Worm (Caenorhabditis elegans) whole organism, L3 larva: ENCODE data around the gene ogt-1.

Source experiments
- R02D3.7 ChIP-seq: fragments of 150-350 bp; optimal IDR thresholded peaks from 2 replicates; lab custom pipeline; 2014; ENCODE audit warnings: missing biosample characterization, missing genetic modification characterization
- aly-2 ChIP-seq: fragments of 150-350 bp; optimal IDR thresholded peaks from 2 replicates; lab custom pipeline; 2014; ENCODE audit warnings: missing biosample characterization, missing genetic modification characterization
- ama-1 ChIP-seq: fragments of 150-350 bp; optimal IDR thresholded peaks from 2 replicates; lab custom pipeline; 2018
- ceh-16 ChIP-seq: sonication (generic microtip); optimal IDR thresholded peaks from 2 replicates; lab custom pipeline; 2017; ENCODE audit warnings: missing biosample characterization, missing genetic modification characterization
- ceh-28 ChIP-seq: fragments of 150-350 bp; optimal IDR thresholded peaks from 2 replicates; lab custom pipeline; 2014; ENCODE audit warnings: missing biosample characterization, missing genetic modification reagents, missing genetic modification characterization
- ceh-82 ChIP-seq: fragments of 150-350 bp; optimal IDR thresholded peaks from 2 replicates; lab custom pipeline; 2014; ENCODE audit warnings: missing biosample characterization, missing genetic modification characterization
- ceh-9 ChIP-seq: sonication (generic microtip); optimal IDR thresholded peaks from 2 replicates; lab custom pipeline; 2018; ENCODE audit warnings: missing biosample characterization, missing genetic modification characterization
- daf-12 ChIP-seq: fragments of 150-350 bp; optimal IDR thresholded peaks from 2 replicates; lab custom pipeline; 2014; ENCODE audit warnings: missing biosample characterization, missing genetic modification reagents, missing genetic modification characterization
- egl-27 ChIP-seq: sonication (generic microtip); optimal IDR thresholded peaks from 4 replicates; lab custom pipeline; 2017; ENCODE audit warnings: missing biosample characterization, missing genetic modification reagents, missing genetic modification characterization
- egl-5 ChIP-seq: fragments of 150-350 bp; optimal IDR thresholded peaks from 2 replicates; lab custom pipeline; 2017; ENCODE audit warnings: missing biosample characterization, missing genetic modification reagents, missing genetic modification characterization, inconsistent platforms
- elt-1 ChIP-seq: fragments of 150-350 bp; optimal IDR thresholded peaks from 2 replicates; lab custom pipeline; 2014; ENCODE audit warnings: missing biosample characterization, missing genetic modification characterization
- elt-2 ChIP-seq: sonication (generic microtip); optimal IDR thresholded peaks from 2 replicates; lab custom pipeline; 2016; ENCODE audit warnings: missing genetic modification reagents, mild to moderate bottlenecking, missing genetic modification characterization, missing compliant biosample characterization
- elt-3 ChIP-seq, 3 experiments: fragments of 150-350 bp in 1 of 3; sonication (generic microtip) in 2 of 3; optimal IDR thresholded peaks; 2 replicates in 2 of 3; 4 replicates in 1 of 3; lab custom pipeline; 2014 to 2017; ENCODE audit warnings: missing biosample characterization in 3 of 3, missing genetic modification characterization in 3 of 3
- eor-1 ChIP-seq, 2 experiments: fragments of 150-350 bp; optimal IDR thresholded peaks; 2 replicates each; lab custom pipeline; 2014 to 2018; ENCODE audit warnings: missing biosample characterization in 2 of 2, missing genetic modification characterization in 2 of 2
- hmg-11 ChIP-seq: sonication (generic microtip); optimal IDR thresholded peaks from 2 replicates; lab custom pipeline; 2016; ENCODE audit warnings: missing genetic modification characterization, missing compliant biosample characterization
- jun-1 ChIP-seq: fragments of 150-350 bp; optimal IDR thresholded peaks from 2 replicates; lab custom pipeline; 2014; ENCODE audit warnings: missing biosample characterization, missing genetic modification reagents, missing genetic modification characterization
- lin-15B ChIP-seq: fragments of 150-350 bp; optimal IDR thresholded peaks from 2 replicates; lab custom pipeline; 2014; ENCODE audit warnings: missing biosample characterization, missing genetic modification characterization
- lin-39 ChIP-seq: fragments of 150-350 bp; optimal IDR thresholded peaks from 2 replicates; lab custom pipeline; 2018; ENCODE audit warnings: missing biosample characterization, missing genetic modification reagents, missing genetic modification characterization
- lsy-12 ChIP-seq: sonication (generic microtip); optimal IDR thresholded peaks from 2 replicates; lab custom pipeline; 2016; ENCODE audit warnings: mild to moderate bottlenecking, missing genetic modification characterization, missing compliant biosample characterization
- mdl-1 ChIP-seq: fragments of 150-350 bp; optimal IDR thresholded peaks from 2 replicates; lab custom pipeline; 2014; ENCODE audit warnings: missing biosample characterization, missing genetic modification characterization
- mml-1 ChIP-seq: fragments of 150-350 bp; sonication (generic microtip); optimal IDR thresholded peaks from 3 replicates; lab custom pipeline; 2014; ENCODE audit warnings: missing biosample characterization, missing genetic modification characterization
- nfya-1 ChIP-seq: sonication (generic microtip); optimal IDR thresholded peaks from 2 replicates; lab custom pipeline; 2017; ENCODE audit warnings: missing genetic modification characterization, mild to moderate bottlenecking, missing compliant biosample characterization, antibody characterized with exemption, moderate library complexity; ENCODE audit not compliant: insufficient read depth
- nhr-11 ChIP-seq: fragments of 150-350 bp; optimal IDR thresholded peaks from 2 replicates; lab custom pipeline; 2014; ENCODE audit warnings: missing biosample characterization, missing genetic modification characterization
- nhr-23 ChIP-seq: fragments of 150-350 bp; optimal IDR thresholded peaks from 2 replicates; lab custom pipeline; 2014; ENCODE audit warnings: missing biosample characterization, missing genetic modification reagents, missing genetic modification characterization
- nhr-237 ChIP-seq: fragments of 150-350 bp; optimal IDR thresholded peaks from 2 replicates; lab custom pipeline; 2014; ENCODE audit warnings: missing biosample characterization, missing genetic modification characterization
- nhr-25 ChIP-seq: sonication (generic microtip); optimal IDR thresholded peaks from 2 replicates; lab custom pipeline; 2017; ENCODE audit warnings: missing biosample characterization, missing genetic modification characterization
- nhr-76 ChIP-seq: fragments of 150-350 bp; sonication (generic microtip); optimal IDR thresholded peaks from 5 replicates; lab custom pipeline; 2014; ENCODE audit warnings: missing biosample characterization, missing genetic modification characterization
- nhr-77 ChIP-seq: fragments of 150-350 bp; optimal IDR thresholded peaks from 2 replicates; lab custom pipeline; 2014; ENCODE audit warnings: missing biosample characterization, missing genetic modification characterization
- pqm-1 ChIP-seq: fragments of 150-350 bp; optimal IDR thresholded peaks from 2 replicates; lab custom pipeline; 2017; ENCODE audit warnings: missing biosample characterization, missing genetic modification characterization, inconsistent platforms
- sea-2 ChIP-seq: fragments of 150-350 bp; sonication (generic microtip); optimal IDR thresholded peaks from 4 replicates; lab custom pipeline; 2014; ENCODE audit warnings: missing biosample characterization, missing genetic modification reagents, missing genetic modification characterization
- skn-1 ChIP-seq: fragments of 150-350 bp; optimal IDR thresholded peaks from 2 replicates; lab custom pipeline; 2014; ENCODE audit warnings: missing biosample characterization, missing genetic modification characterization
- unc-39 ChIP-seq: sonication (generic microtip); optimal IDR thresholded peaks from 4 replicates; lab custom pipeline; 2017; ENCODE audit warnings: missing biosample characterization, missing genetic modification characterization
- unc-62 ChIP-seq: fragments of 150-350 bp; sonication (generic microtip); optimal IDR thresholded peaks from 4 replicates; lab custom pipeline; 2014; ENCODE audit warnings: missing biosample characterization, missing genetic modification reagents, missing genetic modification characterization
- zag-1 ChIP-seq: fragments of 150-350 bp; optimal IDR thresholded peaks from 2 replicates; lab custom pipeline; 2014; ENCODE audit warnings: missing biosample characterization, missing genetic modification characterization
- ztf-11 ChIP-seq: fragments of 150-350 bp; optimal IDR thresholded peaks from 2 replicates; lab custom pipeline; 2014; ENCODE audit warnings: missing biosample characterization, missing genetic modification characterization

The ogt-1 gene

ce11 chrIII:7155631-7156030, 2.0 kb upstream of the ogt-1 start (continued):
- peak; percentile 94 for TF ChIP-seq nfya-1 (tag; lab: Kevin White, UChicago)
- peak; percentile 89 for TF ChIP-seq jun-1 (tag; lab: Kevin White, UChicago)
- TF ChIP-seq aly-2 (tag; lab: Kevin White, UChicago), result no peak
- peak; percentile 92 for TF ChIP-seq hmg-11
- TF ChIP-seq ceh-82 (tag; lab: Kevin White, UChicago), result peak; percentile 52
- TF ChIP-seq mdl-1 (tag; lab: Kevin White, UChicago), result peak; percentile 98
- TF ChIP-seq nhr-237 (tag; lab: Kevin White, UChicago), result no peak
- TF ChIP-seq ztf-11 (tag; lab: Kevin White, UChicago), result no peak
- TF ChIP-seq ceh-28 (tag; lab: Kevin White, UChicago), result peak; percentile 89
- peak; percentile 79 for TF ChIP-seq ama-1
- peak; percentile 40 for TF ChIP-seq elt-1
- no peak for TF ChIP-seq daf-12 (tag; lab: Kevin White, UChicago)
- peak; percentile 67 for TF ChIP-seq lin-39 (tag; lab: Kevin White, UChicago)
- peak; percentile 74 for TF ChIP-seq lin-15B (tag; lab: Kevin White, UChicago)
- peak; percentile 74 for TF ChIP-seq nhr-11 (tag; lab: Kevin White, UChicago)
- TF ChIP-seq eor-1 (tag; optimal IDR thresholded peaks at IDR 0.05; lab: Kevin White, UChicago), result no peak

ce11 chrIII:7154526-7154925, 929 bp upstream of the ogt-1 start:
- TF ChIP-seq nfya-1 (tag; lab: Kevin White, UChicago), result no peak
- TF ChIP-seq jun-1 (tag; lab: Kevin White, UChicago), result peak; percentile 16
- TF ChIP-seq elt-1, result no peak
- peak; percentile 30 for TF ChIP-seq elt-2 (tag; lab: Kevin White, UChicago)
- TF ChIP-seq, all 47 proteins: peak for 2

- TF ChIP-seq aly-2 (tag; lab: Kevin White, UChicago), result no peak
- peak; percentile 37 for TF ChIP-seq nhr-23 (tag; lab: Kevin White, UChicago)
Measured at ce11 chrIII:7152569-7152968, 1.0 kb downstream of the ogt-1 start.

ce11 chrIII:7150162-7150561, 3.4 kb downstream of the ogt-1 start:
- TF ChIP-seq R02D3.7 (tag; lab: Kevin White, UChicago), result no peak
- no peak for TF ChIP-seq skn-1 (tag; lab: Kevin White, UChicago)
- no peak for TF ChIP-seq ztf-11 (tag; lab: Kevin White, UChicago)
- TF ChIP-seq elt-3 (tag; optimal IDR thresholded peaks at IDR 0.05; lab: Kevin White, UChicago), result no peak
- no peak for TF ChIP-seq ceh-9 (tag; lab: Kevin White, UChicago)
- no peak for TF ChIP-seq unc-62
- TF ChIP-seq nhr-76, result no peak
- TF ChIP-seq nhr-11 (tag; lab: Kevin White, UChicago), result no peak
- no peak for TF ChIP-seq mml-1
- no peak for TF ChIP-seq daf-12 (tag; lab: Kevin White, UChicago)
- no peak for TF ChIP-seq elt-1
- no peak for TF ChIP-seq nhr-77 (tag; lab: Kevin White, UChicago)
- no peak for TF ChIP-seq nfya-1 (tag; lab: Kevin White, UChicago)
- no peak for TF ChIP-seq sea-2 (GFP tag; lab: Kevin White, UChicago)
- no peak for TF ChIP-seq egl-27 (tag; lab: Kevin White, UChicago)

DNA sequence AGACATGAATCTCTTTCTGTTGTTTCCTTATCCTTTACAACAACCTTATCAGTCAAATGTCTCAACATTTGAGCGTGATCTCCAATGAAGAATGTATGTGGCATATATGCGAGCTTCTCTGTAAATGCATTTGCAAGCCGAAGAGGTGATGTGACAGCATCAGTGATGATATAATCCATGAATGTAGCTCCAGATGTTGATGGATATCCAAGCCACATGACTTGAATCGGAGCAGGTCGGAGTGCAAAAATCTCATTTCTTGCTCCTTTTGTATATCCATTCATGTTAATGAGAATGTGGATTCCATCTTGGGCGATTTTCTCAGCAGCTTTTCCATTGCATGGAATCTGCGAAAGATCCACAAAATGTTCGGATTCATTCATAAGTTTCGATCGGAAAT, 5.4 kb downstream of the ogt-1 start:
- TF ChIP-seq daf-12 (tag; lab: Kevin White, UChicago), result no peak
- no peak for TF ChIP-seq nfya-1 (tag; lab: Kevin White, UChicago)

DNA sequence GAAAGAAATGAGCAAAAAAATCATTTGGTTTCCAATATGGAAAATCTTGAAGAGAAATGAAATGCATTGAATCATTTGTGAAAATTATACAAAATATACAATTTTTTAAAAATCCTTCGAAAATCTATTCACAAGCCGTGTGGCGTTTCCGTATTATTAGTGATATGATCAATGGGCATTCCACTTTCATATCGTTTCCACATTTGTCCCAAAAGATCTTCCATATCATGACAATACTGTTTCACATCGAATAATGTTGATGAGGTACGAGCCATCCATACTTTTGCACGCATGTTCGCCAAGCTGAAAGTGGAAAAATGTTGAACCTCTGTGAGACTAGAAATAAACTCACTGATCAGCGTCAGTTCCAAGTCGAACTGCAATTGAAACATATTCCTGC, 7.3 kb downstream of the ogt-1 start:
- TF ChIP-seq eor-1 (tag; optimal IDR thresholded peaks at IDR 0.05; lab: Kevin White, UChicago), result no peak
- TF ChIP-seq egl-5 (tag; lab: Kevin White, UChicago), result no peak
- TF ChIP-seq elt-3 (tag; optimal IDR thresholded peaks at IDR 0.05; lab: Kevin White, UChicago), result no peak
- no peak for TF ChIP-seq nhr-23 (tag; lab: Kevin White, UChicago)
- TF ChIP-seq zag-1 (tag; lab: Kevin White, UChicago), result no peak
- no peak for TF ChIP-seq pqm-1 (tag; lab: Kevin White, UChicago)
- no peak for TF ChIP-seq unc-39 (tag; lab: Kevin White, UChicago)
- no peak for TF ChIP-seq ama-1
- no peak for TF ChIP-seq skn-1 (tag; lab: Kevin White, UChicago)
- TF ChIP-seq nhr-25 (tag; lab: Kevin White, UChicago), result no peak
- no peak for TF ChIP-seq daf-12 (tag; lab: Kevin White, UChicago)
- no peak for TF ChIP-seq lsy-12 (tag; lab: Kevin White, UChicago)
- TF ChIP-seq ceh-16, result no peak
